Worm (Caenorhabditis elegans) whole organism, early embryonic: Measurements from ENCODE around the gene K02D10.8.

Experiments used
- ama-1 ChIP-seq: fragments of 150-350 bp; optimal IDR thresholded peaks from 2 replicates; lab custom pipeline; 2014
- ceh-36 ChIP-seq: sonication (generic microtip); optimal IDR thresholded peaks from 2 replicates; lab custom pipeline; 2016; ENCODE audit warnings: missing genetic modification characterization, inconsistent platforms, missing compliant biosample characterization
- hmbx-1 ChIP-seq: sonication (generic microtip); optimal IDR thresholded peaks from 2 replicates; lab custom pipeline; 2016; ENCODE audit warnings: mild to moderate bottlenecking, missing genetic modification characterization, missing compliant biosample characterization
- hnd-1 ChIP-seq: sonication (generic microtip); optimal IDR thresholded peaks from 2 replicates; lab custom pipeline; 2016; ENCODE audit warnings: missing genetic modification characterization, missing compliant biosample characterization
- scrt-1 ChIP-seq: fragments of 200-800 bp; sonication (Bioruptor generic); IDR thresholded peaks from 2 replicates; pipeline ENCODE4 v1.3.6; 2022; ENCODE audit warnings: missing genetic modification characterization, missing compliant biosample characterization

- no peak for TF ChIP-seq hmbx-1
- no peak for TF ChIP-seq hnd-1
- TF ChIP-seq ceh-36 (tag; lab: Kevin White, UChicago): no peak
- no peak for TF ChIP-seq scrt-1 (GFP tag; lab: Robert Waterston, UW)
- TF ChIP-seq ama-1 (lab: Kevin White, UChicago): no peak
These were observed 16.9 kb upstream of the K02D10.8 start, which contains the start of gene K02D10.1 for ce11 chrIII:8769253-8769652.
